Fruit fly (Drosophila melanogaster): ENCODE data around the gene Elys.

Gene Elys

DNA sequence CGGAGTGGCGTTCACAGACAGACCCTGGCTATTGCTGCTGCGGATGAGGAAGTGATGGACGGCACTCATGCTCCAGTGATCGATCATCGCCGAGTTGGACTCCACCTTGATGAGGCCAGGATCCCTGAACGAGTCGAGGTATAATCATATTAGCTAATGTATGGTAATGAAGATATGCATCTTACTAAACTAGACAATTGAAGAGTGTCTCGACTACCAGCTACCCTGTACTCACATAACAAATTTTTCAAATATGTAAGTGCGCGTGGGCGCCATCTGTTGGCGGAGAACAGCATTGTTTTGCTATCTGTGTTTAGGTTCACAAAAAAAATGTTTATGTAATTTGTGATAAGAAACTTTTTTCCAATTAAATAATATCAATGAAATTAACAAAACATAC is 27.1 kb downstream of the Elys start:
- TF ChIP-seq vnd (GFP tag; IDR thresholded peaks at IDR 0.05; ENCODE audit: partially characterized antibody) = 0 out of 3 replicates have a peak, but pooled peaks have one; percentile 43
- peak; percentile 13; the same call in 1 of the 3 replicates for TF ChIP-seq CG7963 (GFP tag; IDR thresholded peaks at IDR 0.05; ENCODE audit: partially characterized antibody)
- no peak for TF ChIP-seq seq (GFP tag; IDR thresholded peaks at IDR 0.05)
- no peak for TF ChIP-seq CG12391 (tag; optimal IDR thresholded peaks at IDR 0.05)
- no peak for TF ChIP-seq Six4 (GFP tag; optimal IDR thresholded peaks at IDR 0.05)
- TF ChIP-seq Bgb (GFP tag; IDR thresholded peaks at IDR 0.05; ENCODE audit: partially characterized antibody) = peak; percentile 19; the same call in 1 of the 2 replicates
- TF ChIP-seq toy (GFP tag; IDR thresholded peaks at IDR 0.05) = no peak
- no peak for TF ChIP-seq CG7357 (GFP tag; IDR thresholded peaks at IDR 0.05)
- TF ChIP-seq HLH4C (GFP tag; IDR thresholded peaks at IDR 0.05; ENCODE audit: partially characterized antibody) = peak; percentile 64; the same call in 2 of the 3 replicates
- TF ChIP-seq bbx (GFP tag; IDR thresholded peaks at IDR 0.05; ENCODE audit: partially characterized antibody) = 0 out of 2 replicates have a peak, but pooled peaks have one; percentile 35
- TF ChIP-seq Xrp1 (GFP tag; IDR thresholded peaks at IDR 0.05) = no peak
- peak; percentile 57; the same call in 1 of the 3 replicates for TF ChIP-seq hb (GFP tag; IDR thresholded peaks at IDR 0.05; ENCODE audit: partially characterized antibody)
- peak in 1 of 2 experiments; percentile 9 for TF ChIP-seq Pdp1 (GFP tag; optimal IDR thresholded peaks at IDR 0.05)
- TF ChIP-seq Hr39 (optimal IDR thresholded peaks at IDR 0.05) = no peak
- no peak for TF ChIP-seq CG5180 (GFP tag; optimal IDR thresholded peaks at IDR 0.05)
- TF ChIP-seq Awh (GFP tag; IDR thresholded peaks at IDR 0.05) = no peak
- TF ChIP-seq croc (GFP tag; conservative IDR thresholded peaks at IDR 0.05) = no peak
- peak; percentile 86 for TF ChIP-seq CTCF (GFP tag; optimal IDR thresholded peaks at IDR 0.05)
- no peak for TF ChIP-seq Adf1 (GFP tag; IDR thresholded peaks at IDR 0.05)
- no peak for TF ChIP-seq CG17385 (GFP tag; optimal IDR thresholded peaks at IDR 0.05)
- no peak for TF ChIP-seq CG9932 (GFP tag; IDR thresholded peaks at IDR 0.05)
- TF ChIP-seq chm (GFP tag; IDR thresholded peaks at IDR 0.05) = no peak
- TF ChIP-seq CG17802 (tag; optimal IDR thresholded peaks at IDR 0.05) = no peak
- TF ChIP-seq phol (tag; optimal IDR thresholded peaks at IDR 0.05) = no peak
- TF ChIP-seq CG7839 (tag; optimal IDR thresholded peaks at IDR 0.05) = no peak
- TF ChIP-seq sima (GFP tag; optimal IDR thresholded peaks at IDR 0.05) = no peak
- no peak for TF ChIP-seq tio (GFP tag; optimal IDR thresholded peaks at IDR 0.05)
- peak; percentile 12; the same call in 1 of the 2 replicates for TF ChIP-seq inv (GFP tag; IDR thresholded peaks at IDR 0.05; ENCODE audit: partially characterized antibody)
- TF ChIP-seq Sin3A (optimal IDR thresholded peaks at IDR 0.05) = no peak
- peak; percentile 16; the same call in 1 of the 2 replicates for TF ChIP-seq ato (GFP tag; IDR thresholded peaks at IDR 0.05; ENCODE audit: partially characterized antibody)
- TF ChIP-seq Vsx1 (GFP tag; optimal IDR thresholded peaks at IDR 0.05) = no peak
- peak; percentile 45 for TF ChIP-seq Scr (GFP tag; IDR thresholded peaks at IDR 0.05; ENCODE audit: partially characterized antibody)
- no peak for TF ChIP-seq Mrtf (GFP tag; IDR thresholded peaks at IDR 0.05)
- TF ChIP-seq Jarid2 (GFP tag; optimal IDR thresholded peaks at IDR 0.05) = no peak
- no peak for TF ChIP-seq H2.0 (GFP tag; IDR thresholded peaks at IDR 0.05)
- no peak for TF ChIP-seq her (GFP tag; optimal IDR thresholded peaks at IDR 0.05)
- peak; percentile 51 for TF ChIP-seq D19B (GFP tag; optimal IDR thresholded peaks at IDR 0.05)
- TF ChIP-seq CG16813 (GFP tag; IDR thresholded peaks at IDR 0.05; ENCODE audit: partially characterized antibody) = peak; percentile 61
- TF ChIP-seq nerfin-2 (GFP tag; IDR thresholded peaks at IDR 0.05; ENCODE audit: partially characterized antibody) = peak; percentile 33; the same call in 1 of the 2 replicates
- peak; percentile 50; the same call in 1 of the 2 replicates for TF ChIP-seq tna (GFP tag; IDR thresholded peaks at IDR 0.05; ENCODE audit: partially characterized antibody)
- TF ChIP-seq CG6791 (GFP tag; IDR thresholded peaks at IDR 0.05; ENCODE audit: partially characterized antibody) = peak; percentile 59; the same call in 1 of the 3 replicates
- no peak for TF ChIP-seq Elba2 (GFP tag; optimal IDR thresholded peaks at IDR 0.05)
- 0 out of 3 replicates have a peak, but pooled peaks have one; percentile 17 for TF ChIP-seq mld (GFP tag; IDR thresholded peaks at IDR 0.05; ENCODE audit: partially characterized antibody)

All from whole organism, embryonic.